Worm (Caenorhabditis elegans) whole organism, mixed stage, embryonic: Measurements from ENCODE around the gene btb-20.
A peak's percentile ranks its signal among the peaks of the same experiment; 100 is the strongest.

Experiments used
- M03D4.4 ChIP-seq: sonication (generic microtip); optimal IDR thresholded peaks from 2 replicates; lab custom pipeline; 2017; ENCODE audit warnings: mild to moderate bottlenecking, missing genetic modification characterization, missing compliant biosample characterization
- bed-3 ChIP-seq: fragments of 200-800 bp; sonication (Bioruptor generic); optimal IDR thresholded peaks from 3 replicates; lab custom pipeline; 2018; ENCODE audit warnings: mild to moderate bottlenecking, missing genetic modification characterization, moderate library complexity, missing compliant biosample characterization
- blmp-1 ChIP-seq: fragments of 150-350 bp; optimal IDR thresholded peaks from 2 replicates; lab custom pipeline; 2014; ENCODE audit warnings: missing biosample characterization, missing genetic modification characterization
- ceh-39 ChIP-seq: fragments of 150-350 bp; optimal IDR thresholded peaks from 2 replicates; lab custom pipeline; 2014; ENCODE audit warnings: missing biosample characterization, missing genetic modification characterization
- ceh-43 ChIP-seq: fragments of 200-800 bp; sonication (Bioruptor generic); optimal IDR thresholded peaks from 2 replicates; lab custom pipeline; 2018; ENCODE audit warnings: mild to moderate bottlenecking, missing genetic modification characterization, moderate library complexity, missing compliant biosample characterization
- ceh-83 ChIP-seq: fragments of 200-800 bp; sonication (Bioruptor generic); optimal IDR thresholded peaks from 2 replicates; lab custom pipeline; 2018; ENCODE audit warnings: mild to moderate bottlenecking, missing genetic modification characterization, missing compliant biosample characterization
- ces-1 ChIP-seq: fragments of 150-350 bp; optimal IDR thresholded peaks from 2 replicates; lab custom pipeline; 2014; ENCODE audit warnings: missing biosample characterization, missing genetic modification reagents, missing genetic modification characterization
- cnd-1 ChIP-seq: fragments of 200-800 bp; sonication (Bioruptor generic); optimal IDR thresholded peaks from 2 replicates; lab custom pipeline; 2018; ENCODE audit warnings: mild to moderate bottlenecking, missing genetic modification characterization, missing compliant biosample characterization
- drap-1 ChIP-seq: fragments of 200-800 bp; sonication (Bioruptor generic); optimal IDR thresholded peaks from 3 replicates; lab custom pipeline; 2018; ENCODE audit warnings: mild to moderate bottlenecking, missing genetic modification characterization, missing compliant biosample characterization
- elt-1 ChIP-seq: sonication (generic microtip); optimal IDR thresholded peaks from 2 replicates; lab custom pipeline; 2017; ENCODE audit warnings: missing genetic modification characterization, mild to moderate bottlenecking, missing compliant biosample characterization, antibody characterized with exemption, moderate library complexity, borderline replicate concordance; ENCODE audit not compliant: insufficient read depth
- elt-3 ChIP-seq: fragments of 150-350 bp; optimal IDR thresholded peaks from 2 replicates; lab custom pipeline; 2014; ENCODE audit warnings: missing biosample characterization, missing genetic modification characterization
- flh-1 ChIP-seq: fragments of 200-800 bp; sonication (Bioruptor generic); optimal IDR thresholded peaks from 2 replicates; lab custom pipeline; 2018; ENCODE audit warnings: mild to moderate bottlenecking, missing genetic modification characterization, moderate library complexity, missing compliant biosample characterization
- ham-2 ChIP-seq: fragments of 200-800 bp; sonication (Bioruptor generic); optimal IDR thresholded peaks from 2 replicates; lab custom pipeline; 2018; ENCODE audit warnings: mild to moderate bottlenecking, missing genetic modification characterization, missing compliant biosample characterization
- lin-32 ChIP-seq: fragments of 200-800 bp; sonication (Bioruptor generic); optimal IDR thresholded peaks from 2 replicates; lab custom pipeline; 2018; ENCODE audit warnings: mild to moderate bottlenecking, missing genetic modification characterization, missing compliant biosample characterization
- lsy-2 ChIP-seq: fragments of 150-350 bp; optimal IDR thresholded peaks from 2 replicates; lab custom pipeline; 2014; ENCODE audit warnings: missing biosample characterization, missing genetic modification characterization
- mab-5 ChIP-seq: fragments of 150-350 bp; optimal IDR thresholded peaks from 2 replicates; lab custom pipeline; 2014; ENCODE audit warnings: missing biosample characterization, missing genetic modification characterization
- nhr-12 ChIP-seq: fragments of 150-350 bp; optimal IDR thresholded peaks from 2 replicates; lab custom pipeline; 2014; ENCODE audit warnings: missing biosample characterization, missing genetic modification characterization
- nhr-237 ChIP-seq: fragments of 150-350 bp; optimal IDR thresholded peaks from 2 replicates; lab custom pipeline; 2014; ENCODE audit warnings: missing biosample characterization, missing genetic modification characterization
- nhr-28 ChIP-seq: fragments of 150-350 bp; optimal IDR thresholded peaks from 2 replicates; lab custom pipeline; 2014; ENCODE audit warnings: missing biosample characterization, missing genetic modification characterization
- nhr-76 ChIP-seq: sonication (generic microtip); optimal IDR thresholded peaks from 2 replicates; lab custom pipeline; 2017; ENCODE audit warnings: missing biosample characterization, missing genetic modification characterization
- pha-4 ChIP-seq: fragments of 150-350 bp; optimal IDR thresholded peaks from 2 replicates; lab custom pipeline; 2018; ENCODE audit warnings: missing biosample characterization, missing genetic modification reagents, missing genetic modification characterization
- sem-2 ChIP-seq: fragments of 200-800 bp; sonication (Bioruptor generic); optimal IDR thresholded peaks from 2 replicates; lab custom pipeline; 2018; ENCODE audit warnings: mild to moderate bottlenecking, missing genetic modification characterization, missing compliant biosample characterization
- snpc-4 ChIP-seq: fragments of 150-350 bp; optimal IDR thresholded peaks from 2 replicates; lab custom pipeline; 2014; ENCODE audit warnings: missing biosample characterization, missing genetic modification characterization
- tbx-8 ChIP-seq: fragments of 200-800 bp; sonication (Bioruptor generic); optimal IDR thresholded peaks from 2 replicates; lab custom pipeline; 2018; ENCODE audit warnings: mild to moderate bottlenecking, missing genetic modification characterization, moderate library complexity, missing compliant biosample characterization
- unc-39 ChIP-seq: fragments of 150-350 bp; optimal IDR thresholded peaks from 2 replicates; lab custom pipeline; 2014; ENCODE audit warnings: missing biosample characterization, missing genetic modification characterization
- unc-62 ChIP-seq: fragments of 150-350 bp; optimal IDR thresholded peaks from 2 replicates; lab custom pipeline; 2014; ENCODE audit warnings: missing biosample characterization, missing genetic modification reagents, missing genetic modification characterization
- zip-8 ChIP-seq: fragments of 150-350 bp; optimal IDR thresholded peaks from 2 replicates; lab custom pipeline; 2014; ENCODE audit warnings: missing biosample characterization, missing genetic modification characterization
- ztf-11 ChIP-seq: fragments of 150-350 bp; optimal IDR thresholded peaks from 2 replicates; lab custom pipeline; 2014; ENCODE audit warnings: missing biosample characterization, missing genetic modification characterization

The btb-20 gene

DNA sequence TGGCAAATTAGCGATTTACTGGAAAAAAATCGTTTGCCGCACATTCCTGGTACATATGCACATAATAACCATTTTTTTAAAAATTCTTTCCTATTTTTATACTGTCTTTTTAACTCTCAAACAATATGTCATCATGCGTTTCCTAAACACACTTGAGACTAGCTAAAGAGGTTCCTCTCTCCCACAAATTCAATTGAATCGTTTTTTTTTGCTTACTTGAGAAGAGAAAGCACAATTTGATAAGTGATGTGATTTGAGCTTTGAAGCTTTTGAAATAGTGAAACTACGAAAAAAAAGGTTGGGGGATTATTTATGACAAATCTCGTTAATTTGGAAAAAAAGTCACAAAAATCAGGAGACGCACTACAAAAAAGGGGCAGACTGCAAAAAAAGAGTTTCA, 31.7 kb upstream of the btb-20 start:
- TF ChIP-seq ces-1 (GFP tag; lab: Kevin White, UChicago): peak; percentile 30
- no peak for TF ChIP-seq elt-3 (tag; lab: Kevin White, UChicago)

DNA sequence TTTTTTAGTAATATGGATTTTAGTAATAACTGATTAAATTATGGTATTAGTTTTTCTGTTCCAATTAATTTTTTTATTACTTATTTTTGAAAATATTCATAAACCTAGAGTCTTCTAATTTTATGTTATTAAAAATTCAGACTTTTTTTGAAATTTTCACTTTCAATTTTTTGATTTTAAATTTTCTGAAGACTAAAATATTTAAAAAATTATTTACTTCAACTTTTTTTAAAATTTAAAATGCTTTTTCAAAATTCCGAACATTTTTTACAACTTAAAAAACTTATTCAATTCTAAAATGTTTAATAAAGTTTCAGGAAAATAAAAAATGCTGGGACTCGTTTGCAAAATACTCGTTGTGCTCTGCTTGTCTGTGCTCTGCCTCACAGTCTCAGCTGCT, 27.3 kb upstream of the btb-20 start, which contains the start of gene nlp-41:
TSS of gene nlp-41 (plus strand) at position 301 of the 400 bp plus-strand sequence.
- no peak for TF ChIP-seq unc-39 (tag; lab: Kevin White, UChicago)
- TF ChIP-seq ztf-11 (tag; lab: Kevin White, UChicago): no peak
- TF ChIP-seq drap-1: no peak
- no peak for TF ChIP-seq nhr-28 (tag; lab: Kevin White, UChicago)
- TF ChIP-seq elt-3 (tag; lab: Kevin White, UChicago): no peak
- TF ChIP-seq unc-62 (GFP tag; lab: Kevin White, UChicago): no peak
- no peak for TF ChIP-seq nhr-76 (tag; lab: Kevin White, UChicago)

DNA sequence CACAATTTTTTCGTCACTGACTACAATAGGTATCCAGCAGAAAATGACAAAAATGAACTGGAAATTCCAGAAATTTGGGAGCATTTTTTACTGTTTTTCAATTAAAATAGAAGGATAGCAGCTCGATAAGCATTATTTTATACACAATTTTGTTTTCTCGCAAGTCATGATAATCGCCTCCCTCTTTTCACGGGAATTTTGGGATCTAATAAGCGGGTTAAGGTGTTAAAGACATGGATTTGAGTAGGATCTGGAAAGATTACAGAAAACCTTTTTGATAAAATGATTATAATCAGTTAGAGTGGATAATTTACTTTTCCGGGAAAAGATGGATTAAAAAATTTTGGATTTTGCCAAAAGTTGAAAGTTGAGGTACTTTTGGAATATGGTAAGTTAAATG, 25.4 kb upstream of the btb-20 start, which contains the start of gene gcy-29:
TSS of gene gcy-29 (minus strand) at position 101 of the 400 bp plus-strand sequence.
- TF ChIP-seq ceh-83 (GFP tag; lab: Kevin White, UChicago): no peak
- no peak for TF ChIP-seq nhr-12 (tag; lab: Kevin White, UChicago)
- no peak for TF ChIP-seq sem-2 (GFP tag; lab: Kevin White, UChicago)
- no peak for TF ChIP-seq unc-62 (GFP tag; lab: Kevin White, UChicago)
- TF ChIP-seq tbx-8 (GFP tag; lab: Kevin White, UChicago): no peak
- TF ChIP-seq pha-4 (tag; lab: Kevin White, UChicago): no peak
- TF ChIP-seq elt-1 (tag; lab: Kevin White, UChicago): no peak
- TF ChIP-seq flh-1: no peak
- no peak for TF ChIP-seq M03D4.4 (tag; lab: Kevin White, UChicago)
- no peak for TF ChIP-seq lin-32
- TF ChIP-seq nhr-28 (tag; lab: Kevin White, UChicago): no peak
- no peak for TF ChIP-seq zip-8 (tag; lab: Kevin White, UChicago)
- no peak for TF ChIP-seq blmp-1
- no peak for TF ChIP-seq bed-3 (GFP tag; lab: Kevin White, UChicago)
- no peak for TF ChIP-seq mab-5 (tag; lab: Kevin White, UChicago)
- TF ChIP-seq ces-1 (GFP tag; lab: Kevin White, UChicago): no peak
- no peak for TF ChIP-seq ceh-39 (tag; lab: Kevin White, UChicago)
- TF ChIP-seq cnd-1 (tag; lab: Kevin White, UChicago): no peak
- no peak for TF ChIP-seq nhr-76 (tag; lab: Kevin White, UChicago)
- TF ChIP-seq ztf-11 (tag; lab: Kevin White, UChicago): no peak

DNA sequence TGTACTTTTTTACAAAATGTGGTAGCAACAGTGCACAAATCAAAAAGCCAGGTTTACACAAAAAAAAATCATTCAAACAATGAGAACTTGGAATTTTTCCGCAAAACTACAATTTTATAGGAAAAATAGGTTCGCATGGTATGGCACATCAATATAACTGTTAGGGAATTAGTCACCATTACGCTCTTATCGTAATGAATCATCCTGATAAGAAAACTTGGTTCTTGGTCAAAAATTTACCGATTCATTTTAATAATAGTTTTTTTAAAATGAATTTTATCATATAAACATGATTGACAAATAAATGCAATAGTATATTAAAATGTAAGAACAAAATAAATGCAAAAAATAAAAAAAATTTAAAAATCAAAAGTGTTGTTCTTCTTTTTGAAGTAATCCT, 17.2 kb upstream of the btb-20 start:
- TF ChIP-seq mab-5 (tag; lab: Kevin White, UChicago) (no peak), nhr-237 (tag; lab: Kevin White, UChicago) (no peak), lsy-2 (tag; lab: Kevin White, UChicago) (no peak), ceh-39 (tag; lab: Kevin White, UChicago) (no peak), unc-39 (tag; lab: Kevin White, UChicago) (no peak), cnd-1 (tag; lab: Kevin White, UChicago) (no peak), ceh-43 (GFP tag; lab: Kevin White, UChicago) (no peak), zip-8 (tag; lab: Kevin White, UChicago) (no peak)

DNA sequence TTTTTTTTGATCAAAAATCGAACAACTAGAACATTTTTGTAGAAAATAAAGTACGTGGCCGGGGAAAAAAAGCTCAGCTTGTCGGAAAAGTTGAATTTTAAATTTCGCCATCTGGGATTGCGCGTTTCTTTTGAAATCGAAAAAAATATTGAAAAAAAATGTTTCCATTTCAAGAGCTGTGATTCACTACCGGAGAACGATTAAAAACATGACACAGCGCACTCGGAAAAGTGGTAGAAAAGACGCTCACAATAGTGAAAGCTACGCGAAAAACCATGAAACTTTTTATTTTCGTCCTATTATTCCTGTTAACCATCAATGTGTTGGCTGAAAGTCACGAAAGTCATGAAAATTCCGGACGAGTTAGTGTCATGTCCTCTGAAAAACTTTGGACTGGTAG, 14.4 kb upstream of the btb-20 start, which contains the start of the genes clec-147 and C04H5.7:
TSS of gene clec-147 (minus strand) at position 101 of the 400 bp plus-strand sequence.
TSS of gene C04H5.7 (plus strand) at position 219 of the 400 bp plus-strand sequence.
- no peak for TF ChIP-seq ceh-83 (GFP tag; lab: Kevin White, UChicago)
- TF ChIP-seq ztf-11 (tag; lab: Kevin White, UChicago): no peak
- TF ChIP-seq lin-32: no peak
- TF ChIP-seq pha-4 (tag; lab: Kevin White, UChicago): no peak
- no peak for TF ChIP-seq nhr-28 (tag; lab: Kevin White, UChicago)
- TF ChIP-seq ham-2 (GFP tag; lab: Kevin White, UChicago): no peak
- no peak for TF ChIP-seq snpc-4 (tag; lab: Kevin White, UChicago)
- TF ChIP-seq elt-1 (tag; lab: Kevin White, UChicago): no peak

DNA sequence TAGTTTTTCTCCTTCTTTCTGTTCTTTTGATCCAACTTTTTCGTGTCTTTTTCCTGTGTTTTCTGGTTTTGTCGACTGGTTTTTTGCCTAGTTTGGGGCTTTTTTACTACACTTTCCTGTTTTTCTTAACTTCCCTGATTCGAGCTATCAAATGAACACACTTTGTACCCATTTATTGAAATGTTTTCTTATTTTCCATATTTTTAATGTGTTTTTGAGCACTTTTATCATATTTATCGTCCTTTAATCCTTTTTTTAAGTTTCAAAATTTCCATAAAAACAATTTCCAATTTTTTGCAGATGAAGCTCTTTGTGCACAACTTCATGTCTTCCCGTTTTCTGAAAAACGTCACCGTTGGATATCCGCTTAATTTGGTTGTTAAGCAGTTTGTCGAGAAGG, 10.7 kb upstream of the btb-20 start, which contains the start of gene C04H5.1:
TSS of gene C04H5.1 (plus strand) at position 301 of the 400 bp plus-strand sequence.
- no peak for TF ChIP-seq ztf-11 (tag; lab: Kevin White, UChicago)
- no peak for TF ChIP-seq pha-4 (tag; lab: Kevin White, UChicago)
- no peak for TF ChIP-seq nhr-28 (tag; lab: Kevin White, UChicago)
- no peak for TF ChIP-seq unc-39 (tag; lab: Kevin White, UChicago)
- no peak for TF ChIP-seq lin-32
- TF ChIP-seq blmp-1: no peak
- TF ChIP-seq sem-2 (GFP tag; lab: Kevin White, UChicago): no peak
- no peak for TF ChIP-seq ceh-39 (tag; lab: Kevin White, UChicago)
- no peak for TF ChIP-seq nhr-237 (tag; lab: Kevin White, UChicago)
- TF ChIP-seq zip-8 (tag; lab: Kevin White, UChicago): no peak
- no peak for TF ChIP-seq ceh-43 (GFP tag; lab: Kevin White, UChicago)
- no peak for TF ChIP-seq cnd-1 (tag; lab: Kevin White, UChicago)
- no peak for TF ChIP-seq snpc-4 (tag; lab: Kevin White, UChicago)
- TF ChIP-seq mab-5 (tag; lab: Kevin White, UChicago): no peak
- TF ChIP-seq M03D4.4 (tag; lab: Kevin White, UChicago): no peak
- TF ChIP-seq flh-1: no peak
- TF ChIP-seq ceh-83 (GFP tag; lab: Kevin White, UChicago): no peak
